Worm (Caenorhabditis elegans): ENCODE results near the gene grd-6.

DNA sequence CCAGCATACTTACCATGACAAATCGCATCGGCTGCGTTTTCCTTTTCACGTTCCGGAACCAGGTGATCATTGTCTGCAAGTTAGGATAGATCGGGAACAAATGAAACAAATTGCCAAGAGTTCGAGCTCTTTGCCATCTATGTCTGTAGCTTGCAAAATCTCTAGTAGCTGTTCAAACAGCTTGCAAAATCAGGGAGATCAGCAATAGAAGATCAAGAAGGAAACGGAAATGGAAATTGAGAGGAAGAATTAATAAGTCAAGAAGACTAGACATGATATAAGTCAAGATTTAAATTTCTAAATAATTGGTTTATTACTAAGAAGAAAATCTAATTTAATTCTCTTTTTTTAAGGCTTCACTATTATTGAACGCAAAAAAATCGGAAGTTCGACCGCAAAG lies 10.6 kb downstream of the grd-6 start, which contains the start of gene F07C3.3:
- TF ChIP-seq nhr-237 (tag; optimal IDR thresholded peaks at IDR 0.05), result no peak
- TF ChIP-seq ces-1 (GFP tag; optimal IDR thresholded peaks at IDR 0.05), result no peak
- no peak for TF ChIP-seq ceh-43 (GFP tag; optimal IDR thresholded peaks at IDR 0.05)

Measured in whole organism, mixed stage, embryonic.